Worm (Caenorhabditis elegans) whole organism, young adult: ENCODE measurements around the gene asb-1.

ENCODE experiments used
- B0336.3 ChIP-seq: fragments of 200-800 bp; sonication (Bioruptor generic); IDR thresholded peaks from 2 replicates; pipeline ENCODE4 v1.3.6; 2022; ENCODE audit warnings: missing genetic modification characterization, missing compliant biosample characterization
- C06A6.2 ChIP-seq: fragments of 200-800 bp; sonication (Bioruptor generic); conservative IDR thresholded peaks from 2 replicates; pipeline ENCODE4 v1.3.6; 2022; ENCODE audit warnings: missing genetic modification characterization, missing compliant biosample characterization
- F33H1.4 ChIP-seq: fragments of 200-800 bp; sonication (Bioruptor generic); IDR thresholded peaks from 2 replicates; pipeline ENCODE4 v1.3.6; 2022; ENCODE audit warnings: missing genetic modification reagents, missing genetic modification characterization, missing compliant biosample characterization
- F52B5.7 ChIP-seq: sonication (generic microtip); optimal IDR thresholded peaks from 2 replicates; lab custom pipeline; 2016; ENCODE audit warnings: mild to moderate bottlenecking, missing genetic modification characterization, missing compliant biosample characterization
- F55B11.4 ChIP-seq: sonication (generic microtip); optimal IDR thresholded peaks from 2 replicates; lab custom pipeline; 2016; ENCODE audit warnings: missing compliant biosample characterization, missing genetic modification characterization, borderline replicate concordance; ENCODE audit not compliant: insufficient read depth
- K11D2.4 ChIP-seq: fragments of 200-800 bp; sonication (Bioruptor generic); IDR thresholded peaks from 2 replicates; pipeline ENCODE4 v1.3.6; 2022; ENCODE audit warnings: missing genetic modification reagents, missing genetic modification characterization, missing compliant biosample characterization
- K12H6.12 ChIP-seq: fragments of 200-800 bp; sonication (Bioruptor generic); optimal IDR thresholded peaks from 2 replicates; lab custom pipeline; 2018; ENCODE audit warnings: mild to moderate bottlenecking, missing genetic modification characterization, missing compliant biosample characterization
- Y56A3A.18 ChIP-seq: fragments of 200-800 bp; sonication (Bioruptor generic); IDR thresholded peaks from 2 replicates; pipeline ENCODE4 v1.3.6; 2022; ENCODE audit warnings: missing genetic modification reagents, missing genetic modification characterization, missing compliant biosample characterization
- ZK185.1 ChIP-seq: sonication (generic microtip); optimal IDR thresholded peaks from 2 replicates; lab custom pipeline; 2016; ENCODE audit warnings: mild to moderate bottlenecking, missing genetic modification characterization, missing compliant biosample characterization; ENCODE audit not compliant: poor library complexity, severe bottlenecking
- attf-5 ChIP-seq: fragments of 200-800 bp; sonication (Bioruptor generic); optimal IDR thresholded peaks from 2 replicates; lab custom pipeline; 2018; ENCODE audit warnings: mild to moderate bottlenecking, missing genetic modification characterization, missing compliant biosample characterization
- cebp-1 ChIP-seq, 2 experiments: fragments of 200-800 bp in 1 of 2; sonication (Bioruptor generic) in 1 of 2; sonication (generic microtip) in 1 of 2; IDR thresholded peaks in 1 of 2; optimal IDR thresholded peaks in 1 of 2; 2 replicates each; pipeline versions ENCODE4 v1.3.6 to Lab custom; 2017 to 2022; ENCODE audit warnings: missing compliant biosample characterization in 2 of 2, missing genetic modification characterization in 2 of 2, mild to moderate bottlenecking in 1 of 2, missing genetic modification reagents in 1 of 2, moderate library complexity in 1 of 2
- ceh-27 ChIP-seq: fragments of 200-800 bp; sonication (Bioruptor generic); optimal IDR thresholded peaks from 2 replicates; lab custom pipeline; 2018; ENCODE audit warnings: mild to moderate bottlenecking, missing genetic modification characterization, moderate library complexity, missing compliant biosample characterization
- ceh-40 ChIP-seq: fragments of 200-800 bp; sonication (Bioruptor generic); IDR thresholded peaks from 2 replicates; pipeline ENCODE4 v1.3.6; 2022; ENCODE audit warnings: missing genetic modification characterization, missing compliant biosample characterization
- ceh-91 ChIP-seq: fragments of 200-800 bp; sonication (Bioruptor generic); IDR thresholded peaks from 2 replicates; pipeline ENCODE4 v1.3.6; 2022; ENCODE audit warnings: missing genetic modification reagents, missing genetic modification characterization, missing compliant biosample characterization
- chd-7 ChIP-seq: sonication (generic microtip); optimal IDR thresholded peaks from 2 replicates; lab custom pipeline; 2016; ENCODE audit warnings: mild to moderate bottlenecking, missing genetic modification characterization, moderate library complexity, missing compliant biosample characterization
- dox-1 ChIP-seq: fragments of 200-800 bp; sonication (Bioruptor generic); IDR thresholded peaks from 2 replicates; pipeline ENCODE4 v1.3.6; 2022; ENCODE audit warnings: missing genetic modification reagents, missing genetic modification characterization, missing compliant biosample characterization
- egl-44 ChIP-seq: fragments of 200-800 bp; sonication (Bioruptor generic); IDR thresholded peaks from 2 replicates; pipeline ENCODE4 v1.3.6; 2022; ENCODE audit warnings: missing genetic modification reagents, missing genetic modification characterization, missing compliant biosample characterization
- egrh-3 ChIP-seq: fragments of 200-800 bp; sonication (Bioruptor generic); IDR thresholded peaks from 2 replicates; pipeline ENCODE4 v1.3.6; 2022; ENCODE audit warnings: missing genetic modification reagents, missing genetic modification characterization, missing compliant biosample characterization
- ekl-4 ChIP-seq: fragments of 200-800 bp; sonication (Bioruptor generic); IDR thresholded peaks from 2 replicates; pipeline ENCODE4 v1.3.6; 2022; ENCODE audit warnings: missing genetic modification reagents, missing genetic modification characterization, missing compliant biosample characterization
- ets-4 ChIP-seq: fragments of 200-800 bp; sonication (Bioruptor generic); optimal IDR thresholded peaks from 2 replicates; lab custom pipeline; 2018; ENCODE audit warnings: mild to moderate bottlenecking, missing genetic modification characterization, missing compliant biosample characterization
- him-1 ChIP-seq: sonication (generic microtip); optimal IDR thresholded peaks from 2 replicates; lab custom pipeline; 2016; ENCODE audit warnings: missing genotype, missing genetic modification reagents, missing genetic modification characterization, missing compliant biosample characterization
- hlh-12 ChIP-seq: sonication (generic microtip); optimal IDR thresholded peaks from 2 replicates; lab custom pipeline; 2016; ENCODE audit warnings: missing genetic modification characterization, missing compliant biosample characterization
- hmg-1.2 ChIP-seq: fragments of 200-800 bp; sonication (Bioruptor generic); IDR thresholded peaks from 2 replicates; pipeline ENCODE4 v1.3.6; 2022; ENCODE audit warnings: missing genetic modification reagents, missing genetic modification characterization, missing compliant biosample characterization
- let-526 ChIP-seq: fragments of 200-800 bp; sonication (Bioruptor generic); IDR thresholded peaks from 2 replicates; pipeline ENCODE4 v1.3.6; 2022; ENCODE audit warnings: missing genetic modification reagents, missing genetic modification characterization, missing compliant biosample characterization
- let-607 ChIP-seq, 2 experiments: fragments of 200-800 bp in 1 of 2; sonication (Bioruptor generic) in 1 of 2; sonication (generic microtip) in 1 of 2; optimal IDR thresholded peaks; 2 replicates each; lab custom pipeline; 2016 to 2018; ENCODE audit warnings: mild to moderate bottlenecking in 2 of 2, missing compliant biosample characterization in 2 of 2, missing genetic modification characterization in 2 of 2, moderate library complexity in 2 of 2, missing genotype in 1 of 2
- lin-26 ChIP-seq: fragments of 200-800 bp; sonication (Bioruptor generic); IDR thresholded peaks from 2 replicates; pipeline ENCODE4 v1.3.6; 2022; ENCODE audit warnings: missing genetic modification reagents, missing genetic modification characterization, missing compliant biosample characterization
- lin-40 ChIP-seq: sonication (generic microtip); optimal IDR thresholded peaks from 2 replicates; lab custom pipeline; 2016; ENCODE audit warnings: missing genetic modification characterization, mild to moderate bottlenecking, missing compliant biosample characterization, missing genotype, missing genetic modification reagents
- lin-54 ChIP-seq: fragments of 200-800 bp; sonication (Bioruptor generic); optimal IDR thresholded peaks from 2 replicates; lab custom pipeline; 2018; ENCODE audit warnings: mild to moderate bottlenecking, missing genetic modification characterization, missing compliant biosample characterization
- madf-10 ChIP-seq: sonication (generic microtip); optimal IDR thresholded peaks from 2 replicates; lab custom pipeline; 2016; ENCODE audit warnings: mild to moderate bottlenecking, missing genetic modification characterization, missing compliant biosample characterization
- madf-6 ChIP-seq: fragments of 200-800 bp; sonication (Bioruptor generic); IDR thresholded peaks from 2 replicates; pipeline ENCODE4 v1.3.6; 2022; ENCODE audit warnings: missing genetic modification reagents, missing genetic modification characterization, missing compliant biosample characterization
- mcd-1 ChIP-seq: fragments of 200-800 bp; sonication (Bioruptor generic); IDR thresholded peaks from 2 replicates; pipeline ENCODE4 v1.3.6; 2022; ENCODE audit warnings: missing genetic modification reagents, missing genetic modification characterization, missing compliant biosample characterization
- mes-4 ChIP-seq: sonication (generic microtip); optimal IDR thresholded peaks from 2 replicates; lab custom pipeline; 2016; ENCODE audit warnings: missing genotype, missing genetic modification characterization, missing compliant biosample characterization
- nfyb-1 ChIP-seq: fragments of 200-800 bp; sonication (Bioruptor generic); IDR thresholded peaks from 2 replicates; pipeline ENCODE4 v1.3.6; 2022; ENCODE audit warnings: missing genetic modification reagents, missing genetic modification characterization, missing compliant biosample characterization
- nhr-27 ChIP-seq: fragments of 200-800 bp; sonication (Bioruptor generic); optimal IDR thresholded peaks from 2 replicates; lab custom pipeline; 2018; ENCODE audit warnings: mild to moderate bottlenecking, missing genetic modification characterization, moderate library complexity, missing compliant biosample characterization
- nhr-80 ChIP-seq: sonication (generic microtip); optimal IDR thresholded peaks from 2 replicates; lab custom pipeline; 2016; ENCODE audit warnings: missing genetic modification characterization, missing compliant biosample characterization
- nhr-90 ChIP-seq: sonication (generic microtip); optimal IDR thresholded peaks from 2 replicates; lab custom pipeline; 2016; ENCODE audit warnings: missing genotype, mild to moderate bottlenecking, missing genetic modification characterization, missing compliant biosample characterization
- rcor-1 ChIP-seq: fragments of 200-800 bp; sonication (Bioruptor generic); IDR thresholded peaks from 2 replicates; pipeline ENCODE4 v1.3.6; 2022; ENCODE audit warnings: missing genetic modification reagents, missing genetic modification characterization, missing compliant biosample characterization
- repo-1 ChIP-seq: sonication (generic microtip); optimal IDR thresholded peaks from 2 replicates; lab custom pipeline; 2017; ENCODE audit warnings: mild to moderate bottlenecking, missing genetic modification characterization, missing compliant biosample characterization
- sea-2 ChIP-seq: fragments of 200-800 bp; sonication (Bioruptor generic); IDR thresholded peaks from 2 replicates; pipeline ENCODE4 v1.3.6; 2022; ENCODE audit warnings: missing genetic modification characterization, missing compliant biosample characterization
- snpc-4 ChIP-seq, 5 experiments: fragments of 150-350 bp in 1 of 5; sonication (generic microtip) in 4 of 5; optimal IDR thresholded peaks; 2 replicates each; lab custom pipeline; 2014 to 2018; ENCODE audit warnings: missing genetic modification characterization in 5 of 5, missing biosample characterization in 3 of 5, antibody characterized with exemption in 2 of 5, mild to moderate bottlenecking in 2 of 5, missing compliant biosample characterization in 2 of 5, missing genotype in 2 of 5, moderate library complexity in 2 of 5, missing genetic modification reagents in 1 of 5
- tbp1 ChIP-seq: fragments of 200-800 bp; sonication (Bioruptor generic); optimal IDR thresholded peaks from 2 replicates; lab custom pipeline; 2018; ENCODE audit warnings: mild to moderate bottlenecking, missing genetic modification characterization, missing compliant biosample characterization
- tlf-1 ChIP-seq: fragments of 200-800 bp; sonication (Bioruptor generic); optimal IDR thresholded peaks from 2 replicates; lab custom pipeline; 2018; ENCODE audit warnings: mild to moderate bottlenecking, missing genetic modification characterization, missing compliant biosample characterization
- zfh-2 ChIP-seq: fragments of 200-800 bp; sonication (Bioruptor generic); conservative IDR thresholded peaks from 2 replicates; pipeline ENCODE4 v1.3.6; 2022; ENCODE audit warnings: missing genetic modification reagents, missing genetic modification characterization, missing compliant biosample characterization
- ztf-18 ChIP-seq: sonication (generic microtip); optimal IDR thresholded peaks from 2 replicates; lab custom pipeline; 2016; ENCODE audit warnings: missing genotype, mild to moderate bottlenecking, missing genetic modification characterization, missing compliant biosample characterization
- ztf-25 ChIP-seq: fragments of 200-800 bp; sonication (Bioruptor generic); IDR thresholded peaks from 2 replicates; pipeline ENCODE4 v1.3.6; 2022; ENCODE audit warnings: missing genetic modification reagents, missing genetic modification characterization, missing compliant biosample characterization

asb-1 gene

DNA sequence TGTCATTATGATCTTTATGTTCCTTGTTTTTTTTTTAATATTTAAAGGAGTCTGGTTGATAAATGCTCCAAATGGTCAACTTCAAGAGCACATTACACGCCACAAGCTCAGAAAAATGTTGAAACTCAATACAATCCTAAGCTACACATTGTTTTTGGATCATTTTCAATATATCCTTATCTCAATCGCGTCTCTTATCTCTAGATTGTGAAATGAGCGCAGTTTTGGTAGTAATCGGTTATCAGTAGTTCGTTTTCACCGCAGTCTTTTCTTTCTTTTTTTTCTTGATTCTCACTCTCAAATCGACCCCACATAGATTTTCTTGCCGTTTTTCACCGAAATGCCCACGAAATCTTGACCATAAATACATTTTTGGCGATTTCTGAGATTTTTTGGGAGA, 42.7 kb downstream of the asb-1 start:
- TF ChIP-seq attf-5 (GFP tag; lab: Kevin White, UChicago) (no peak), ets-4 (GFP tag; lab: Kevin White, UChicago) (no peak), nhr-80 (tag; lab: Kevin White, UChicago) (peak; percentile 40), K11D2.4 (no peak), tlf-1 (GFP tag; lab: Kevin White, UChicago) (no peak), F55B11.4 (tag; lab: Kevin White, UChicago) (no peak), cebp-1 (GFP tag; IDR thresholded peaks at IDR 0.05; lab: Robert Waterston, UW) (no peak), cebp-1 (tag; optimal IDR thresholded peaks at IDR 0.05; lab: Kevin White, UChicago) (no peak), let-526 (no peak), nhr-90 (tag; lab: Kevin White, UChicago) (no peak), lin-40 (tag; lab: Kevin White, UChicago) (no peak), ztf-25 (GFP tag; lab: Robert Waterston, UW) (no peak), him-1 (tag; lab: Kevin White, UChicago) (no peak), nhr-27 (tag; lab: Kevin White, UChicago) (no peak), madf-6 (0 out of 2 replicates have a peak, but pooled peaks have one; percentile 23), hlh-12 (no peak), ceh-91 (GFP tag; lab: Robert Waterston, UW) (no peak)

DNA sequence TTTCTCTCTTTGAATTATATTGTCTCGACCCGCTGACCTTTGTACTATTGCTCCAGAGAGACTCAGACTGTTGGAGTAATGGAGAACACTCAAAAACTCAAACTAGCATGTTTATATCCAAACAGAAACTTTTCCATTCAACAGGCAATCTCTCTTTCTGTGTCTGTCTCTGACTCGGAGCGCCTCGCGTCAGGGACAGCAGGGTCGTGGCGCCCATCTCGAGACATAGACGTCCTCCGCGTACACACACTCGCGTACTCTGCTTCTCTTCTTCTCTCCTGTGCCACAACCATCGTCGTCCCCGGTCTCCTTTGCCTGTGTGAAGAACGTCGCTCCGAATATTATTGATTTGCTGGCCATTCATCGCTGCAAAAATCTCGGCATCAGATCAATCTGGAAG, 43.7 kb downstream of the asb-1 start:
- TF ChIP-seq cebp-1 (GFP tag; IDR thresholded peaks at IDR 0.05; lab: Robert Waterston, UW), result peak; percentile 42; the same call in 1 of the 2 replicates
- TF ChIP-seq cebp-1 (tag; optimal IDR thresholded peaks at IDR 0.05; lab: Kevin White, UChicago), result peak; percentile 73
- TF ChIP-seq lin-40 (tag; lab: Kevin White, UChicago), result peak; percentile 59
- TF ChIP-seq mes-4 (tag; lab: Kevin White, UChicago), result no peak
- TF ChIP-seq lin-26 (GFP tag; lab: Robert Waterston, UW), result peak; percentile 47; the same call in 1 of the 2 replicates
- TF ChIP-seq K12H6.12 (tag; lab: Kevin White, UChicago), result peak; percentile 79
- peak; percentile 2 to 30 for TF ChIP-seq let-607 (tag; optimal IDR thresholded peaks at IDR 0.05; lab: Kevin White, UChicago)
- TF ChIP-seq egl-44 (GFP tag; lab: Robert Waterston, UW), result no peak
- TF ChIP-seq ceh-40, result no peak
- TF ChIP-seq dox-1 (GFP tag; lab: Robert Waterston, UW), result peak; percentile 87
- TF ChIP-seq rcor-1 (GFP tag; lab: Robert Waterston, UW), result no peak; the same call in 1 of the 2 replicates
- peak; percentile 43 for TF ChIP-seq madf-10 (tag; lab: Kevin White, UChicago)
- peak; percentile 88 for TF ChIP-seq ceh-27 (GFP tag; lab: Kevin White, UChicago)
- TF ChIP-seq nhr-90 (tag; lab: Kevin White, UChicago), result peak; percentile 45
- peak; percentile 40 for TF ChIP-seq ZK185.1
- TF ChIP-seq K11D2.4, result no peak
- TF ChIP-seq snpc-4 (GFP tag; optimal IDR thresholded peaks at IDR 0.05; lab: Kevin White, UChicago), result no peak
- TF ChIP-seq snpc-4 (tag; optimal IDR thresholded peaks at IDR 0.05; lab: Kevin White, UChicago), result peak in 3 of 4 experiments; percentile 12 to 55 (median 45)
- peak; percentile 8 for TF ChIP-seq tbp1 (GFP tag; lab: Kevin White, UChicago)
- peak; percentile 98 for TF ChIP-seq nhr-80 (tag; lab: Kevin White, UChicago)
- TF ChIP-seq repo-1 (tag; lab: Kevin White, UChicago), result no peak
- no peak for TF ChIP-seq Y56A3A.18
- TF ChIP-seq ets-4 (GFP tag; lab: Kevin White, UChicago), result peak; percentile 43
- TF ChIP-seq zfh-2 (GFP tag; lab: Robert Waterston, UW), result peak; percentile 98
- no peak for TF ChIP-seq sea-2 (GFP tag; lab: Robert Waterston, UW)
- TF ChIP-seq hmg-1.2 (GFP tag; lab: Robert Waterston, UW), result peak; percentile 68; the same call in 1 of the 2 replicates
- no peak for TF ChIP-seq F33H1.4
- peak; percentile 90 for TF ChIP-seq attf-5 (GFP tag; lab: Kevin White, UChicago)
- peak; percentile 47 for TF ChIP-seq ztf-18
- peak; percentile 44 for TF ChIP-seq chd-7
- peak; percentile 45; the same call in 1 of the 2 replicates for TF ChIP-seq B0336.3
- TF ChIP-seq ekl-4 (GFP tag; lab: Robert Waterston, UW), result 0 out of 2 replicates have a peak, but pooled peaks have one; percentile 30
- peak; percentile 65 for TF ChIP-seq mcd-1 (GFP tag; lab: Robert Waterston, UW)
- TF ChIP-seq F52B5.7 (tag; lab: Kevin White, UChicago), result no peak
- TF ChIP-seq lin-54 (GFP tag; lab: Kevin White, UChicago), result peak; percentile 40
- peak; percentile 56 for TF ChIP-seq egrh-3 (GFP tag; lab: Robert Waterston, UW)
- no peak for TF ChIP-seq C06A6.2
- TF ChIP-seq nfyb-1, result peak; percentile 72
